Fruit fly (Drosophila melanogaster): ENCODE results near the gene CG42710.

DNA sequence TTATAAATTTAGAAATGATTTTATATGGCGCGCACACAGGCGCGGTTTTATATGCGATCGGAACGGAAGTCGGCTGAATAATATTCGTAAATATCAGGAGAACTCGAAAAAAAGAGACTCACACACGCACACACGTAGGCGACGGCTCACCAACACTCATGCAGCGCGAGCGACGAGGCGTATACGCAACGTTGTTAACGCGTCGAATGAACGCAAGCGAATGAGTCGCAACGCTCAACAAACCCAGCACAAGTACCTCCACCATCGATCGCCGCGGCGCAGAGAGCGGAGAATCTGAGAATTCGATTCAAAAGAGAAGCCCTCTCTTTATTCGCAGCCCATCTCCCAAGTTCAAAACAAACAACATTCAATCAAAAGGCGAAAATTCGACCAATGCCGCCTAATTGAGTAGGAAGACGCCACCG is 46.7 kb downstream of the CG42710 start:
- TF ChIP-seq Pif1B (GFP tag; optimal IDR thresholded peaks at IDR 0.05) (no peak), rn (GFP tag; IDR thresholded peaks at IDR 0.05) (no peak), EcR (GFP tag; optimal IDR thresholded peaks at IDR 0.05) (peak; percentile 84), Snoo (tag; optimal IDR thresholded peaks at IDR 0.05) (peak; percentile 45), CG10348 (GFP tag; IDR thresholded peaks at IDR 0.05) (no peak), CG12605 (GFP tag; IDR thresholded peaks at IDR 0.05) (peak; percentile 79), CG9948 (tag; optimal IDR thresholded peaks at IDR 0.05) (no peak), CG8159 (tag; optimal IDR thresholded peaks at IDR 0.05) (peak; percentile 4), CG17806 (tag; optimal IDR thresholded peaks at IDR 0.05) (no peak), fd96Ca (GFP tag; IDR thresholded peaks at IDR 0.05) (no peak; the same call in 2 of the 3 replicates), CG34367 (tag; optimal IDR thresholded peaks at IDR 0.05) (no peak), CG15710 (tag; optimal IDR thresholded peaks at IDR 0.05) (no peak), CG32121 (GFP tag; IDR thresholded peaks at IDR 0.05) (peak; percentile 61; the same call in 1 of the 2 replicates), CG4496 (GFP tag; IDR thresholded peaks at IDR 0.05) (peak; percentile 64; the same call in 1 of the 3 replicates)
